Fruit fly (Drosophila melanogaster) whole organism, embryonic: ENCODE results near the gene CG12239.
A peak's percentile ranks its signal among the peaks of the same experiment; 100 is the strongest.

ENCODE experiments used
- Bdp1 ChIP-seq: fragments of 200-800 bp; sonication (Bioruptor generic); optimal IDR thresholded peaks from 3 replicates; lab custom pipeline; 2016; ENCODE audit warnings: missing biosample characterization, missing genetic modification characterization
- Blimp-1 ChIP-seq: fragments of 200-800 bp; sonication (Bioruptor generic); optimal IDR thresholded peaks from 3 replicates; lab custom pipeline; 2018; ENCODE audit warnings: missing biosample characterization, missing genetic modification characterization, mild to moderate bottlenecking, moderate library complexity, missing genetic modification reagents
- CG10366 ChIP-seq: fragments of 200-800 bp; sonication (Bioruptor generic); IDR thresholded peaks from 2 replicates; pipeline ENCODE4 v1.3.6; 2022; ENCODE audit warnings: missing biosample characterization, missing genetic modification characterization
- CG10462 ChIP-seq: fragments of 200-800 bp; sonication (Bioruptor generic); optimal IDR thresholded peaks from 2 replicates; lab custom pipeline; 2016; ENCODE audit warnings: missing biosample characterization, missing genetic modification characterization
- CG12071 ChIP-seq: fragments of 200-800 bp; sonication (Bioruptor generic); optimal IDR thresholded peaks from 3 replicates; lab custom pipeline; 2018; ENCODE audit warnings: missing biosample characterization, mild to moderate bottlenecking, missing genetic modification characterization
- CG12155 ChIP-seq: fragments of 200-800 bp; sonication (Bioruptor generic); optimal IDR thresholded peaks from 3 replicates; lab custom pipeline; 2016; ENCODE audit warnings: missing biosample characterization, missing genetic modification characterization
- CG12236 ChIP-seq: fragments of 200-800 bp; sonication (Bioruptor generic); optimal IDR thresholded peaks from 2 replicates; lab custom pipeline; 2016; ENCODE audit warnings: missing biosample characterization, missing genetic modification characterization
- CG12769 ChIP-seq: fragments of 200-800 bp; sonication (Bioruptor generic); optimal IDR thresholded peaks from 2 replicates; lab custom pipeline; 2019; ENCODE audit warnings: missing biosample characterization, mild to moderate bottlenecking, missing genetic modification characterization, moderate library complexity
- CG16815 ChIP-seq: fragments of 200-800 bp; sonication (Bioruptor generic); optimal IDR thresholded peaks from 3 replicates; lab custom pipeline; 2017; ENCODE audit warnings: missing biosample characterization, mild to moderate bottlenecking, missing genetic modification characterization
- CG18262 ChIP-seq: fragments of 200-800 bp; optimal IDR thresholded peaks from 3 replicates; lab custom pipeline; 2019; ENCODE audit warnings: missing biosample characterization, mild to moderate bottlenecking, missing genetic modification characterization, moderate library complexity
- CG1832 ChIP-seq: fragments of 200-800 bp; sonication (Bioruptor generic); optimal IDR thresholded peaks from 2 replicates; lab custom pipeline; 2017; ENCODE audit warnings: missing biosample characterization, mild to moderate bottlenecking, missing genetic modification characterization, inconsistent platforms
- CG2129 ChIP-seq: fragments of 200-800 bp; sonication (Bioruptor generic); IDR thresholded peaks from 2 replicates; pipeline ENCODE4 v1.3.6; 2022; ENCODE audit warnings: missing biosample characterization, missing genetic modification characterization; ENCODE audit not compliant: partially characterized antibody
- CG2678 ChIP-seq: fragments of 200-800 bp; sonication (Bioruptor generic); optimal IDR thresholded peaks from 3 replicates; lab custom pipeline; 2019; ENCODE audit warnings: missing biosample characterization, mild to moderate bottlenecking, missing genetic modification characterization, moderate library complexity
- CG2875 ChIP-seq: fragments of 200-800 bp; sonication (Bioruptor generic); optimal IDR thresholded peaks from 2 replicates; lab custom pipeline; 2017; ENCODE audit warnings: missing biosample characterization, mild to moderate bottlenecking, missing genetic modification characterization, missing genetic modification reagents
- CG32532 ChIP-seq: fragments of 200-800 bp; sonication (Bioruptor generic); IDR thresholded peaks from 2 replicates; pipeline ENCODE4 v1.3.6; 2022; ENCODE audit warnings: missing biosample characterization, missing genetic modification characterization
- CG34422 ChIP-seq: fragments of 200-800 bp; sonication (Bioruptor generic); IDR thresholded peaks from 3 replicates; pipeline ENCODE4 v1.3.6; 2022; ENCODE audit warnings: missing biosample characterization, missing genetic modification characterization
- CG5245 ChIP-seq: fragments of 200-800 bp; sonication (Bioruptor generic); optimal IDR thresholded peaks from 3 replicates; lab custom pipeline; 2016; ENCODE audit warnings: missing biosample characterization, missing genetic modification characterization
- CG7357 ChIP-seq: fragments of 200-800 bp; sonication (Bioruptor generic); IDR thresholded peaks from 3 replicates; pipeline ENCODE4 v1.3.6; 2022; ENCODE audit warnings: missing biosample characterization, missing genetic modification characterization
- CG7372 ChIP-seq: fragments of 200-800 bp; sonication (Bioruptor generic); IDR thresholded peaks from 2 replicates; pipeline ENCODE4 v1.3.6; 2022; ENCODE audit warnings: missing biosample characterization, missing genetic modification characterization
- CG8765 ChIP-seq: fragments of 200-800 bp; sonication (Bioruptor generic); IDR thresholded peaks from 2 replicates; pipeline ENCODE4 v1.3.6; 2022; ENCODE audit warnings: missing biosample characterization, missing genetic modification characterization
- CG9215 ChIP-seq: fragments of 200-800 bp; sonication (Bioruptor generic); IDR thresholded peaks from 2 replicates; pipeline ENCODE4 v1.3.6; 2022; ENCODE audit warnings: missing biosample characterization, missing genetic modification characterization
- CoRest ChIP-seq: fragments of 200-800 bp; sonication (Bioruptor generic); optimal IDR thresholded peaks from 3 replicates; lab custom pipeline; 2018; ENCODE audit warnings: missing biosample characterization, mild to moderate bottlenecking, missing genetic modification characterization, moderate library complexity
- Doc3 ChIP-seq: fragments of 200-800 bp; sonication (Bioruptor generic); IDR thresholded peaks from 3 replicates; pipeline ENCODE4 v1.3.6; 2022; ENCODE audit warnings: missing biosample characterization, missing genetic modification characterization; ENCODE audit not compliant: partially characterized antibody
- HmgD ChIP-seq: fragments of 200-800 bp; sonication (Bioruptor generic); optimal IDR thresholded peaks from 3 replicates; lab custom pipeline; 2016; ENCODE audit warnings: missing biosample characterization, missing genetic modification characterization
- Mrtf ChIP-seq: fragments of 200-800 bp; sonication (Bioruptor generic); IDR thresholded peaks from 3 replicates; pipeline ENCODE4 v1.3.6; 2022; ENCODE audit warnings: missing biosample characterization, missing genetic modification characterization
- Nf-YB ChIP-seq: fragments of 200-800 bp; sonication (Bioruptor generic); optimal IDR thresholded peaks from 3 replicates; lab custom pipeline; 2019; ENCODE audit warnings: missing biosample characterization, mild to moderate bottlenecking, missing genetic modification characterization, moderate library complexity
- Oli ChIP-seq: fragments of 200-800 bp; sonication (Bioruptor generic); optimal IDR thresholded peaks from 2 replicates; lab custom pipeline; 2018; ENCODE audit warnings: missing biosample characterization, mild to moderate bottlenecking, missing genetic modification characterization, moderate library complexity
- Ptx1 ChIP-seq: fragments of 200-800 bp; sonication (Bioruptor generic); IDR thresholded peaks from 2 replicates; pipeline ENCODE4 v1.3.6; 2022; ENCODE audit warnings: missing biosample characterization, missing genetic modification characterization
- Sin3A ChIP-seq: fragments of >200 bp; optimal IDR thresholded peaks from 2 replicates; lab custom pipeline; 2018
- Sry-δ ChIP-seq: fragments of 200-800 bp; sonication (Bioruptor generic); optimal IDR thresholded peaks from 2 replicates; lab custom pipeline; 2016; ENCODE audit warnings: missing biosample characterization, missing genetic modification characterization
- amos ChIP-seq: fragments of 200-800 bp; sonication (Bioruptor generic); IDR thresholded peaks from 2 replicates; pipeline ENCODE4 v1.3.6; 2022; ENCODE audit warnings: missing biosample characterization, missing genetic modification characterization; ENCODE audit not compliant: partially characterized antibody
- chif ChIP-seq, 2 experiments: fragments of 200-800 bp; sonication (Bioruptor generic); optimal IDR thresholded peaks; 3 replicates each; lab custom pipeline; 2016; ENCODE audit warnings: missing biosample characterization in 2 of 2, missing genetic modification characterization in 2 of 2
- chinmo ChIP-seq: fragments of 200-800 bp; sonication (Bioruptor generic); IDR thresholded peaks from 4 replicates; pipeline ENCODE4 v1.3.6; 2022; ENCODE audit warnings: missing biosample characterization, missing genetic modification characterization; ENCODE audit not compliant: partially characterized antibody
- eve ChIP-seq, 2 experiments: fragments of >200 bp; optimal IDR thresholded peaks; 2 replicates each; lab custom pipeline; 2017; ENCODE audit warnings: missing biosample characterization in 2 of 2, missing genetic modification characterization in 2 of 2
- ewg ChIP-seq: fragments of 200-800 bp; sonication (Bioruptor generic); optimal IDR thresholded peaks from 3 replicates; lab custom pipeline; 2017; ENCODE audit warnings: mild to moderate bottlenecking, missing biosample characterization, missing genetic modification reagents, missing genetic modification characterization
- lbe ChIP-seq: fragments of 200-800 bp; sonication (Bioruptor generic); optimal IDR thresholded peaks from 2 replicates; lab custom pipeline; 2016; ENCODE audit warnings: missing biosample characterization, mild to moderate bottlenecking, missing genetic modification characterization
- lov ChIP-seq, 2 experiments: fragments of 200-800 bp in 1 of 2; fragments of >200 bp in 1 of 2; sonication (Bioruptor generic) in 1 of 2; IDR thresholded peaks in 1 of 2; optimal IDR thresholded peaks in 1 of 2; 2 replicates in 1 of 2; 3 replicates in 1 of 2; pipeline versions ENCODE4 v1.3.6 to Lab custom; 2017 to 2022; ENCODE audit warnings: missing biosample characterization in 1 of 2, missing genetic modification characterization in 1 of 2
- row ChIP-seq: fragments of 200-800 bp; sonication (Bioruptor generic); IDR thresholded peaks from 3 replicates; pipeline ENCODE4 v1.3.6; 2022; ENCODE audit warnings: missing biosample characterization, missing genetic modification characterization
- scrt ChIP-seq: fragments of 200-800 bp; sonication (Bioruptor generic); optimal IDR thresholded peaks from 2 replicates; lab custom pipeline; 2018; ENCODE audit warnings: missing biosample characterization, mild to moderate bottlenecking, missing genetic modification characterization, moderate library complexity
- sens ChIP-seq: fragments of 200-800 bp; sonication (Bioruptor generic); peaks from one replicate; lab custom pipeline; 2016; ENCODE audit warnings: missing biosample characterization, missing genetic modification characterization
- sens-2 ChIP-seq: fragments of 200-800 bp; sonication (Bioruptor generic); IDR thresholded peaks from 2 replicates; pipeline ENCODE4 v1.3.6; 2022; ENCODE audit warnings: missing biosample characterization, missing genetic modification characterization
- sima ChIP-seq: fragments of 200-800 bp; sonication (Bioruptor generic); optimal IDR thresholded peaks from 2 replicates; lab custom pipeline; 2016; ENCODE audit warnings: missing biosample characterization, missing genetic modification characterization
- ssp ChIP-seq: fragments of 200-800 bp; sonication (Bioruptor generic); IDR thresholded peaks from 2 replicates; pipeline ENCODE4 v1.3.6; 2022; ENCODE audit warnings: missing biosample characterization, missing genetic modification characterization
- tio ChIP-seq: fragments of 200-800 bp; sonication (Bioruptor generic); optimal IDR thresholded peaks from 2 replicates; lab custom pipeline; 2017; ENCODE audit warnings: missing biosample characterization, missing genetic modification characterization, inconsistent platforms
- vfl ChIP-seq: fragments of 200-800 bp; sonication (Bioruptor generic); optimal IDR thresholded peaks from 2 replicates; lab custom pipeline; 2016; ENCODE audit warnings: missing biosample characterization, missing genetic modification characterization
- zen ChIP-seq: fragments of 200-800 bp; sonication (Bioruptor generic); optimal IDR thresholded peaks from 3 replicates; lab custom pipeline; 2018; ENCODE audit warnings: missing biosample characterization, mild to moderate bottlenecking, missing genetic modification characterization, moderate library complexity
- zen2 ChIP-seq: fragments of 200-800 bp; sonication (Bioruptor generic); IDR thresholded peaks from 3 replicates; pipeline ENCODE4 v1.3.6; 2022; ENCODE audit warnings: missing biosample characterization, missing genetic modification characterization; ENCODE audit not compliant: partially characterized antibody

The CG12239 gene

DNA sequence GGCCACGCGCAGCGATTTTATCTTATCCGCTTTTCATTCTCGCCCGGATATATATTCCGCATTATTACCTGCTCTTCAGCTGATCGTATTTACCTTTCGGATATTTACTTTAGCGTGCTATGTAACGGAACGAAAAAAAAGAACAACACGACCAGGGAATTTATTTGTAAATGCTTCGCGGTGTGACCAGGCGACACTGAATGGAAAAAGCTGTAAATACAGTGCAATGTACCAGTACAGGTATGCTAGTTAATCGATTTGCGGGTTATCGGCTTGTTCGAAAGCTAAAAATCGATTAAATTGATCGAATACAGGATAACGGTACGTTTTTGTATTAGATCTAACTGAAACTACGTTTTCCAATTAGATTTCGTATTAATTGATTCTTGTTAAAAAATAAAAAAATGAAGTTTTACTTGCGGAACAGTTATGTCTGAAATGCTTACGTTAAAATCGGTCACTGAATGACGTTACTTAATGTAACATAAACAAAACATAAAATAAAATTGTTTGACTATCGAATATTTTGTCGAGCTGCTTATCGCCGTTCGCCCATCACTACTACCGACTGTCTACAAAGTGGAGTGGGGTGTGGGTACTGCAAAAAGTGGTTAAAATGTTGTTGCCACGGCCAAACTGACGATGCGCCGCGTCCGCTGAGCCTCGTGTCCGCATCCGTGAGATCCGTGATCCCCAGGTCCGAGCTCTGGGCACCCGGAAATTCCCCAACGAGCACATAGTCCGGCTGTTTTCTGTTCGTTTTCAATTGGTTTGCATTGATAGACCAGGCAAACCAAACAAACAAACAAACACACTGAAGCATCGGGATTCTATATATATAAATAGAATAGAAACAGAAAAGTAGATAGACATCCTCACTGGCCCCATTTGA, 27.7 kb upstream of the CG12239 start, which contains the start of the genes MAPk-Ak2 and CG42699 (continued):
- peak; percentile 68 for TF ChIP-seq lbe (GFP tag; lab: Kevin White, UChicago)
- peak; percentile 77; the same call in 1 of the 3 replicates for TF ChIP-seq CG34422
- 0 out of 2 replicates have a peak, but pooled peaks have one; percentile 37 for TF ChIP-seq sens-2 (GFP tag; lab: Robert Waterston, UW)
- TF ChIP-seq Ptx1: peak; percentile 27; the same call in 1 of the 2 replicates
- TF ChIP-seq sens: peak; percentile 94
- peak; percentile 71 for TF ChIP-seq Bdp1 (GFP tag; lab: Kevin White, UChicago)
- peak; percentile 55 for TF ChIP-seq CG32532 (GFP tag; lab: Robert Waterston, UW)
- peak; percentile 66 for TF ChIP-seq CoRest
- peak; percentile 46; the same call in 1 of the 3 replicates for TF ChIP-seq Doc3 (GFP tag; lab: Robert Waterston, UW)
- TF ChIP-seq Blimp-1 (GFP tag; lab: Kevin White, UChicago): peak; percentile 72
- TF ChIP-seq Sry-δ (GFP tag; lab: Kevin White, UChicago): peak; percentile 87
- peak; percentile 88 for TF ChIP-seq CG2875 (GFP tag; lab: Kevin White, UChicago)
- peak; percentile 24; the same call in 1 of the 2 replicates for TF ChIP-seq CG2129 (GFP tag; lab: Robert Waterston, UW)
- TF ChIP-seq Oli (tag; lab: Kevin White, UChicago): peak; percentile 3
- no peak for TF ChIP-seq CG9215
- peak; percentile 83 for TF ChIP-seq CG12071 (GFP tag; lab: Kevin White, UChicago)
- TF ChIP-seq chinmo (GFP tag; lab: Robert Waterston, UW): no peak
- peak; percentile 54 for TF ChIP-seq Nf-YB (GFP tag; lab: Kevin White, UChicago)
- TF ChIP-seq CG12236 (GFP tag; lab: Kevin White, UChicago): peak; percentile 75
- TF ChIP-seq CG8765 (GFP tag; lab: Robert Waterston, UW): no peak
- TF ChIP-seq CG12155: peak; percentile 62
- peak; percentile 68 to 69 for TF ChIP-seq chif (GFP tag; optimal IDR thresholded peaks at IDR 0.05; lab: Kevin White, UChicago)
- TF ChIP-seq CG10462 (GFP tag; lab: Kevin White, UChicago): peak; percentile 71
- TF ChIP-seq zen2 (GFP tag; lab: Robert Waterston, UW): 0 out of 3 replicates have a peak, but pooled peaks have one; percentile 40
- peak; percentile 38; the same call in 1 of the 2 replicates for TF ChIP-seq CG7372 (GFP tag; lab: Robert Waterston, UW)
- TF ChIP-seq ssp (GFP tag; lab: Robert Waterston, UW): no peak; the same call in 1 of the 2 replicates
- peak; percentile 60 for TF ChIP-seq HmgD (GFP tag; lab: Kevin White, UChicago)
- no peak for TF ChIP-seq eve (GFP tag; optimal IDR thresholded peaks at IDR 0.05; lab: Kevin White, UChicago)
- TF ChIP-seq scrt: peak; percentile 69
- peak; percentile 59 for TF ChIP-seq CG12769
- peak; percentile 67 for TF ChIP-seq amos (GFP tag; lab: Robert Waterston, UW)
- TF ChIP-seq lov (optimal IDR thresholded peaks at IDR 0.05; lab: Kevin White, UChicago): no peak
- TF ChIP-seq lov (GFP tag; IDR thresholded peaks at IDR 0.05; lab: Robert Waterston, UW): peak; percentile 61; the same call in 1 of the 3 replicates
- TF ChIP-seq CG18262 (tag; lab: Kevin White, UChicago): peak; percentile 63
- TF ChIP-seq Mrtf (GFP tag; lab: Robert Waterston, UW): no peak; the same call in 2 of the 3 replicates
- TF ChIP-seq CG10366 (GFP tag; lab: Robert Waterston, UW): peak; percentile 23; the same call in 1 of the 2 replicates
- TF ChIP-seq CG2678: peak; percentile 81
- TF ChIP-seq zen (tag; lab: Kevin White, UChicago): peak; percentile 58
- peak; percentile 71 for TF ChIP-seq ewg (GFP tag; lab: Kevin White, UChicago)
- peak; percentile 46 for TF ChIP-seq sima (GFP tag; lab: Kevin White, UChicago)
- TF ChIP-seq row (GFP tag; lab: Robert Waterston, UW): peak; percentile 54
- peak; percentile 67 for TF ChIP-seq CG5245
- no peak for TF ChIP-seq CG7357 (GFP tag; lab: Robert Waterston, UW)
- peak; percentile 48 for TF ChIP-seq vfl (GFP tag; lab: Kevin White, UChicago)
- peak; percentile 61 for TF ChIP-seq Sin3A
- peak; percentile 58 for TF ChIP-seq tio (GFP tag; lab: Kevin White, UChicago)
- TF ChIP-seq CG1832 (GFP tag; lab: Kevin White, UChicago): no peak
- TF ChIP-seq CG16815 (GFP tag; lab: Kevin White, UChicago): no peak
